Worm (Caenorhabditis elegans) whole organism, L4/young adult: ENCODE data around the gene inx-10.

ENCODE experiments used
- dao-5 ChIP-seq: sonication (generic microtip); optimal IDR thresholded peaks from 2 replicates; lab custom pipeline; 2016; ENCODE audit warnings: missing genotype, missing genetic modification characterization, moderate library complexity, missing compliant biosample characterization
- him-1 ChIP-seq: sonication (generic microtip); optimal IDR thresholded peaks from 2 replicates; lab custom pipeline; 2016; ENCODE audit warnings: missing genotype, missing genetic modification reagents, missing genetic modification characterization, missing compliant biosample characterization

- TF ChIP-seq him-1 (tag; lab: Kevin White, UChicago) (no peak), dao-5 (tag; lab: Kevin White, UChicago) (no peak)
Measured at ce11 chrV:9217158-9217557, 9.9 kb upstream of the inx-10 start, which contains the start of gene pacs-1.
